Worm (Caenorhabditis elegans) whole organism, L4 larva: ENCODE data around the gene F15B9.6.

Experiments
- F10B5.3 ChIP-seq: sonication (generic microtip); optimal IDR thresholded peaks from 2 replicates; lab custom pipeline; 2016; ENCODE audit warnings: mild to moderate bottlenecking, missing genetic modification characterization, missing compliant biosample characterization
- F44E2.7 ChIP-seq: fragments of 200-800 bp; sonication (Bioruptor generic); IDR thresholded peaks from 2 replicates; pipeline ENCODE4 v2.1.2; 2022; ENCODE audit warnings: missing genetic modification characterization, missing compliant biosample characterization
- Y48G9A.11 ChIP-seq: fragments of 200-800 bp; sonication (Bioruptor generic); IDR thresholded peaks from 2 replicates; pipeline ENCODE4 v1.3.6; 2022; ENCODE audit warnings: missing genetic modification reagents, missing genetic modification characterization, missing compliant biosample characterization
- Y5F2A.4 ChIP-seq: fragments of 200-800 bp; sonication (Bioruptor generic); optimal IDR thresholded peaks from 2 replicates; lab custom pipeline; 2018; ENCODE audit warnings: mild to moderate bottlenecking, missing genetic modification characterization, missing compliant biosample characterization
- Y75B8A.6 ChIP-seq: fragments of 200-800 bp; sonication (Bioruptor generic); IDR thresholded peaks from 2 replicates; pipeline ENCODE4 v1.3.6; 2022; ENCODE audit warnings: missing genetic modification reagents, missing genetic modification characterization, missing compliant biosample characterization
- aha-1 ChIP-seq: fragments of 150-350 bp; peaks from one replicate; lab custom pipeline; 2014; ENCODE audit warnings: missing biosample characterization, missing genetic modification characterization
- arid-1 ChIP-seq: fragments of 200-800 bp; sonication (Bioruptor generic); conservative IDR thresholded peaks from 2 replicates; pipeline ENCODE4 v1.3.6; 2022; ENCODE audit warnings: missing genetic modification reagents, missing genetic modification characterization, missing compliant biosample characterization
- ceh-28 ChIP-seq: fragments of 150-350 bp; optimal IDR thresholded peaks from 2 replicates; lab custom pipeline; 2014; ENCODE audit warnings: missing biosample characterization, missing genetic modification reagents, missing genetic modification characterization
- ces-1 ChIP-seq: fragments of 150-350 bp; sonication (generic microtip); optimal IDR thresholded peaks from 4 replicates; lab custom pipeline; 2014; ENCODE audit warnings: missing biosample characterization, missing genetic modification reagents, missing genetic modification characterization
- daf-19 ChIP-seq: fragments of 200-800 bp; sonication (Bioruptor generic); conservative IDR thresholded peaks from 2 replicates; pipeline ENCODE4 v1.3.6; 2022; ENCODE audit warnings: missing genetic modification characterization, missing compliant biosample characterization
- dmd-6 ChIP-seq: fragments of 200-800 bp; sonication (Bioruptor generic); IDR thresholded peaks from 2 replicates; pipeline ENCODE4 v1.3.6; 2022; ENCODE audit warnings: missing genetic modification reagents, missing genetic modification characterization, missing compliant biosample characterization
- dmd-9 ChIP-seq: fragments of 200-800 bp; sonication (Bioruptor generic); IDR thresholded peaks from 2 replicates; pipeline ENCODE4 v1.3.6; 2022; ENCODE audit warnings: missing genetic modification reagents, missing genetic modification characterization, missing compliant biosample characterization
- egl-27 ChIP-seq: sonication (generic microtip); optimal IDR thresholded peaks from 3 replicates; lab custom pipeline; 2017; ENCODE audit warnings: missing biosample characterization, missing genetic modification reagents, missing genetic modification characterization
- fkh-10 ChIP-seq: fragments of 150-350 bp; optimal IDR thresholded peaks from 2 replicates; lab custom pipeline; 2014; ENCODE audit warnings: missing biosample characterization, missing genetic modification reagents, missing genetic modification characterization
- hlh-30 ChIP-seq: sonication (generic microtip); optimal IDR thresholded peaks from 2 replicates; lab custom pipeline; 2017; ENCODE audit warnings: antibody characterized with exemption, mild to moderate bottlenecking, missing genetic modification characterization, missing compliant biosample characterization; ENCODE audit not compliant: insufficient read depth
- lim-7 ChIP-seq: fragments of 200-800 bp; sonication (Bioruptor generic); IDR thresholded peaks from 2 replicates; pipeline ENCODE4 v1.3.6; 2022; ENCODE audit warnings: missing genetic modification characterization, missing compliant biosample characterization
- lin-13 ChIP-seq: fragments of 150-350 bp; optimal IDR thresholded peaks from 2 replicates; lab custom pipeline; 2014; ENCODE audit warnings: missing biosample characterization, missing genetic modification reagents, missing genetic modification characterization
- lin-15B ChIP-seq: fragments of 150-350 bp; sonication (generic microtip); optimal IDR thresholded peaks from 3 replicates; lab custom pipeline; 2014; ENCODE audit warnings: missing biosample characterization, missing genetic modification characterization
- lir-3 ChIP-seq: sonication (generic microtip); optimal IDR thresholded peaks from 2 replicates; lab custom pipeline; 2016; ENCODE audit warnings: mild to moderate bottlenecking, missing genetic modification characterization, missing compliant biosample characterization
- lsy-2 ChIP-seq, 2 experiments: fragments of 150-350 bp in 1 of 2; sonication (generic microtip) in 1 of 2; optimal IDR thresholded peaks; 2 replicates each; lab custom pipeline; 2014 to 2017; ENCODE audit warnings: missing biosample characterization in 2 of 2, missing genetic modification characterization in 2 of 2
- madf-9 ChIP-seq: fragments of 200-800 bp; sonication (Bioruptor generic); conservative IDR thresholded peaks from 2 replicates; pipeline ENCODE4 v1.3.6; 2022; ENCODE audit warnings: missing genetic modification reagents, missing genetic modification characterization, missing compliant biosample characterization
- mdt-29 ChIP-seq: fragments of 200-800 bp; sonication (Bioruptor generic); IDR thresholded peaks from 2 replicates; pipeline ENCODE4 v1.3.6; 2022; ENCODE audit warnings: missing genetic modification reagents, missing genetic modification characterization, missing compliant biosample characterization
- mep-1 ChIP-seq: fragments of 150-350 bp; sonication (generic microtip); optimal IDR thresholded peaks from 3 replicates; lab custom pipeline; 2014; ENCODE audit warnings: missing biosample characterization, missing genetic modification characterization
- mxl-2 ChIP-seq: fragments of 200-800 bp; sonication (Bioruptor generic); conservative IDR thresholded peaks from 2 replicates; pipeline ENCODE4 v1.3.6; 2022; ENCODE audit warnings: missing genetic modification reagents, missing genetic modification characterization, missing compliant biosample characterization
- mxl-3 ChIP-seq: fragments of 200-800 bp; sonication (Bioruptor generic); optimal IDR thresholded peaks from 2 replicates; lab custom pipeline; 2018; ENCODE audit warnings: mild to moderate bottlenecking, missing genetic modification characterization, missing compliant biosample characterization
- nhr-111 ChIP-seq: fragments of 200-800 bp; sonication (Bioruptor generic); optimal IDR thresholded peaks from 2 replicates; lab custom pipeline; 2018; ENCODE audit warnings: mild to moderate bottlenecking, missing genetic modification characterization, missing compliant biosample characterization
- nhr-42 ChIP-seq: fragments of 200-800 bp; sonication (Bioruptor generic); IDR thresholded peaks from 2 replicates; pipeline ENCODE4 v1.3.6; 2022; ENCODE audit warnings: missing genetic modification characterization, missing compliant biosample characterization
- nhr-76 ChIP-seq: fragments of 150-350 bp; optimal IDR thresholded peaks from 2 replicates; lab custom pipeline; 2014; ENCODE audit warnings: missing biosample characterization, missing genetic modification characterization
- nhr-77 ChIP-seq: fragments of 150-350 bp; optimal IDR thresholded peaks from 2 replicates; lab custom pipeline; 2014; ENCODE audit warnings: missing biosample characterization, missing genetic modification characterization
- php-3 ChIP-seq: fragments of 200-800 bp; sonication (Bioruptor generic); IDR thresholded peaks from 2 replicates; pipeline ENCODE4 v1.3.6; 2022; ENCODE audit warnings: missing genetic modification reagents, missing genetic modification characterization, missing compliant biosample characterization
- pqm-1 ChIP-seq: sonication (generic microtip); optimal IDR thresholded peaks from 2 replicates; lab custom pipeline; 2017; ENCODE audit warnings: missing biosample characterization, missing genetic modification characterization
- spr-1 ChIP-seq: sonication (generic microtip); optimal IDR thresholded peaks from 2 replicates; lab custom pipeline; 2016; ENCODE audit warnings: mild to moderate bottlenecking, missing genetic modification characterization, missing compliant biosample characterization
- tra-1 ChIP-seq: fragments of 200-800 bp; sonication (Bioruptor generic); IDR thresholded peaks from 2 replicates; pipeline ENCODE4 v1.3.6; 2022; ENCODE audit warnings: missing genetic modification reagents, missing genetic modification characterization, missing compliant biosample characterization
- unc-39 ChIP-seq: sonication (generic microtip); optimal IDR thresholded peaks from 2 replicates; lab custom pipeline; 2017; ENCODE audit warnings: missing biosample characterization, missing genetic modification characterization
- unc-62 ChIP-seq, 3 experiments: fragments of 150-350 bp in 1 of 3; sonication (generic microtip); optimal IDR thresholded peaks in 2 of 3; peaks in 1 of 3; 1 replicate in 1 of 3; 2 replicates in 2 of 3; lab custom pipeline; 2014 to 2017; ENCODE audit warnings: missing biosample characterization in 3 of 3, missing genetic modification characterization in 3 of 3, missing genetic modification reagents in 3 of 3, missing genotype in 1 of 3
- zfp-3 ChIP-seq: fragments of 200-800 bp; sonication (Bioruptor generic); conservative IDR thresholded peaks from 2 replicates; pipeline ENCODE4 v1.3.6; 2022; ENCODE audit warnings: missing genetic modification reagents, missing genetic modification characterization, missing compliant biosample characterization

Gene F15B9.6

ce11 chrV:13021540-13021939 lies 7.6 kb downstream of the F15B9.6 start:
- TF ChIP-seq hlh-30 (tag; lab: Kevin White, UChicago) (no peak), unc-62 (GFP tag; optimal IDR thresholded peaks at IDR 0.05 in 1 of 2; lab: Kevin White, UChicago) (peak in 1 of 2 experiments; percentile 87), unc-62 (tag; optimal IDR thresholded peaks at IDR 0.05; lab: Kevin White, UChicago) (no peak), daf-19 (GFP tag; lab: Robert Waterston, UW) (no peak)

DNA sequence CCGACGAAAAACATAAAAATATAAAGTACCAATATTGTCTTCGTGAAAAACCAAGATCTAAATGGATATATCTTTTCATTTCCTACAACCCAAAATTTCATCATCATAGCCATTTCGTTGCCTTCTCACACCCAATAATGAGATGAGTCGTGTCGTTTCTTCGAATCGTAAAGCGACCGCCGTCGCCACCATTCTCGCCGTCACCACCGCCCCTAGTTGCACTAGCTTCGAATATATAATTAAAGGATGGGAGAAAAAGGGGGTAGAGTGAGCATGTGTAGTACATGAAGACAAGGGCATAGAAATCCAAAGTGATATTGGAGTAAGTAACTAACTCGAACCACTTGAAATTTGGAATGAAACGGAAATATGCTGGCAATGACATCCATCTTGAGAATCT lies 8.3 kb downstream of the F15B9.6 start:
- TF ChIP-seq aha-1 (tag; lab: Kevin White, UChicago) (peak; percentile 68), mxl-2 (GFP tag; lab: Robert Waterston, UW) (no peak)

- TF ChIP-seq spr-1 (tag; lab: Kevin White, UChicago) (no peak), unc-62 (GFP tag; optimal IDR thresholded peaks at IDR 0.05 in 1 of 2; lab: Kevin White, UChicago) (peak in 1 of 2 experiments; percentile 36), unc-62 (tag; optimal IDR thresholded peaks at IDR 0.05; lab: Kevin White, UChicago) (no peak)
These were observed 10.6 kb downstream of the F15B9.6 start for ce11 chrV:13024499-13024898.

ce11 chrV:13025283-13025682 lies 11.3 kb downstream of the F15B9.6 start:
- TF ChIP-seq fkh-10 (GFP tag; lab: Kevin White, UChicago) (peak; percentile 41), egl-27 (tag; lab: Kevin White, UChicago) (no peak)

DNA sequence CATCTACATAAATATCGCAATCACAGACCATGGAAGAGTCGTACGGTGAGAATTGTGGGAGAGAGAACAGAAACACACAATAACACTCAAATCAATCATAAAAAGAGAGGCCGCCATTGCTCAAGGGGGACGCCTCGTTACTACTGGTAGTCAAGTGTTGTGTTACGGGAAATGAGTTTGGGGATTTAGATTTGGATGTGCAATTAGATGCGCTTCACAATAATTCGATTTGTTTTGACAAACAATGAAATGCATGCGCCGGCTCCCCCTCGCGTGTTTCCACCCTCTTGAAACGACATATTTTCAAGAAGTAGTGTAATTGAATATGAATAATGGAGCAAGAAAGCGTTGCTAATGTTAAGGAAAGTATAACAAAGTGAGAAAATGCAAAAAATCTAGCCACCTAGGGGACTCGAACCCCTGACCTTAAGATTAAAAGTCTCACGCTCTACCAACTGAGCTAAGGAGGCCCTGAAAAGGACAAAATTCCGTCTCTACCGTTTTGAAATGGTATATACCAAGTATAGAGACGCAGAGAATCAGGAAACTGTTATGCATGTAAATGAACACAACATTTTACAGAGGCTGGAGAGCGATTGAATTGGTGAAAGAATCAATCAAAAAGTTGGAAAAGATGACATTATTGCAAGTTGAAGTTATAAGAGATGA lies 12.8 kb downstream of the F15B9.6 start:
- TF ChIP-seq lin-13: no peak
- no peak for TF ChIP-seq mxl-3
- TF ChIP-seq Y5F2A.4: no peak
- 0 out of 2 replicates have a peak, but pooled peaks have one; percentile 7 for TF ChIP-seq dmd-6
- no peak for TF ChIP-seq fkh-10 (GFP tag; lab: Kevin White, UChicago)
- no peak for TF ChIP-seq pqm-1
- no peak for TF ChIP-seq mep-1
- TF ChIP-seq aha-1 (tag; lab: Kevin White, UChicago): no peak
- no peak for TF ChIP-seq hlh-30 (tag; lab: Kevin White, UChicago)
- TF ChIP-seq php-3 (GFP tag; lab: Robert Waterston, UW): 0 out of 2 replicates have a peak, but pooled peaks have one; percentile 9
- TF ChIP-seq Y48G9A.11 (GFP tag; lab: Robert Waterston, UW): no peak
- TF ChIP-seq nhr-42 (GFP tag; lab: Robert Waterston, UW): no peak
- no peak for TF ChIP-seq arid-1 (GFP tag; lab: Robert Waterston, UW)
- TF ChIP-seq Y75B8A.6 (GFP tag; lab: Robert Waterston, UW): no peak
- TF ChIP-seq ceh-28: no peak
- no peak for TF ChIP-seq lir-3
- TF ChIP-seq ces-1 (GFP tag; lab: Kevin White, UChicago): peak; percentile 7
- no peak for TF ChIP-seq mxl-2 (GFP tag; lab: Robert Waterston, UW)
- no peak for TF ChIP-seq daf-19 (GFP tag; lab: Robert Waterston, UW)
- no peak for TF ChIP-seq nhr-76 (tag; lab: Kevin White, UChicago)
- TF ChIP-seq lim-7: 0 out of 2 replicates have a peak, but pooled peaks have one; percentile 34
- no peak for TF ChIP-seq zfp-3
- no peak for TF ChIP-seq madf-9 (GFP tag; lab: Robert Waterston, UW)
- no peak for TF ChIP-seq lin-15B (tag; lab: Kevin White, UChicago)
- TF ChIP-seq F10B5.3: no peak
- TF ChIP-seq unc-39 (tag; lab: Kevin White, UChicago): no peak
- no peak for TF ChIP-seq tra-1
- no peak for TF ChIP-seq F44E2.7 (GFP tag; lab: Robert Waterston, UW)
- no peak for TF ChIP-seq nhr-77
- TF ChIP-seq nhr-111 (GFP tag; lab: Kevin White, UChicago): no peak
- TF ChIP-seq spr-1 (tag; lab: Kevin White, UChicago): no peak
- no peak for TF ChIP-seq lsy-2 (tag; optimal IDR thresholded peaks at IDR 0.05; lab: Kevin White, UChicago)
- TF ChIP-seq dmd-9 (GFP tag; lab: Robert Waterston, UW): no peak
- TF ChIP-seq mdt-29 (GFP tag; lab: Robert Waterston, UW): no peak
